Fruit fly (Drosophila melanogaster) whole organism, adult: Measurements from ENCODE around the gene CG14329.

Source experiments
- CG11617 ChIP-seq: fragments of 200-800 bp; sonication (Bioruptor generic); optimal IDR thresholded peaks from 2 replicates; lab custom pipeline; 2017; ENCODE audit warnings: mild to moderate bottlenecking, missing biosample characterization, missing genetic modification reagents, missing genetic modification characterization
- CG12768 ChIP-seq: fragments of 200-800 bp; sonication (Bioruptor generic); optimal IDR thresholded peaks from 2 replicates; lab custom pipeline; 2017; ENCODE audit warnings: missing biosample characterization, missing genetic modification characterization, mild to moderate bottlenecking, moderate library complexity, missing genetic modification reagents
- CG14711 ChIP-seq: fragments of 200-800 bp; sonication (Bioruptor generic); optimal IDR thresholded peaks from 2 replicates; lab custom pipeline; 2018; ENCODE audit warnings: missing biosample characterization, mild to moderate bottlenecking, missing genetic modification characterization, moderate library complexity
- CG1620 ChIP-seq: fragments of 200-800 bp; sonication (Bioruptor generic); optimal IDR thresholded peaks from 2 replicates; lab custom pipeline; 2016; ENCODE audit warnings: missing biosample characterization, missing genetic modification characterization
- CG33017 ChIP-seq: fragments of 200-800 bp; sonication (Bioruptor generic); optimal IDR thresholded peaks from 2 replicates; lab custom pipeline; 2018; ENCODE audit warnings: missing biosample characterization, mild to moderate bottlenecking, missing genetic modification characterization, moderate library complexity
- CG5204 ChIP-seq: fragments of 200-800 bp; sonication (Bioruptor generic); optimal IDR thresholded peaks from 2 replicates; lab custom pipeline; 2016; ENCODE audit warnings: missing biosample characterization, missing genetic modification characterization
- CG7045 ChIP-seq: fragments of 200-800 bp; sonication (Bioruptor generic); optimal IDR thresholded peaks from 2 replicates; lab custom pipeline; 2017; ENCODE audit warnings: missing biosample characterization, mild to moderate bottlenecking, missing genetic modification characterization
- CG7101 ChIP-seq: fragments of 200-800 bp; sonication (Bioruptor generic); optimal IDR thresholded peaks from 2 replicates; lab custom pipeline; 2018; ENCODE audit warnings: missing biosample characterization, mild to moderate bottlenecking, missing genetic modification characterization, moderate library complexity
- Clk ChIP-seq: fragments of 200-800 bp; sonication (Bioruptor generic); optimal IDR thresholded peaks from 2 replicates; lab custom pipeline; 2017; ENCODE audit warnings: missing biosample characterization, missing genetic modification characterization
- Crg-1 ChIP-seq: fragments of 200-800 bp; sonication (Bioruptor generic); optimal IDR thresholded peaks from 2 replicates; lab custom pipeline; 2016; ENCODE audit warnings: missing biosample characterization, missing genetic modification characterization
- Hr96 ChIP-seq: fragments of 200-800 bp; sonication (Bioruptor generic); optimal IDR thresholded peaks from 2 replicates; lab custom pipeline; 2016; ENCODE audit warnings: missing biosample characterization, missing genetic modification characterization
- Mnt ChIP-seq: fragments of 200-800 bp; sonication (Bioruptor generic); optimal IDR thresholded peaks from 2 replicates; lab custom pipeline; 2016; ENCODE audit warnings: missing biosample characterization, mild to moderate bottlenecking, missing genetic modification characterization
- bab1 ChIP-seq: fragments of 200-800 bp; sonication (Bioruptor generic); optimal IDR thresholded peaks from 3 replicates; lab custom pipeline; 2019; ENCODE audit warnings: missing biosample characterization, mild to moderate bottlenecking, missing genetic modification characterization, moderate library complexity
- cic ChIP-seq: fragments of 200-800 bp; sonication (Bioruptor generic); optimal IDR thresholded peaks from 2 replicates; lab custom pipeline; 2017; ENCODE audit warnings: missing biosample characterization, mild to moderate bottlenecking, missing genetic modification characterization, moderate library complexity
- cnc ChIP-seq, 2 experiments: fragments of >200 bp; optimal IDR thresholded peaks; 2 replicates each; lab custom pipeline; 2017
- kay ChIP-seq: fragments of 200-800 bp; sonication (Bioruptor generic); peaks from one replicate; lab custom pipeline; 2016; ENCODE audit warnings: missing biosample characterization, missing genetic modification characterization, borderline replicate concordance
- ovo ChIP-seq: fragments of 200-800 bp; sonication (Bioruptor generic); optimal IDR thresholded peaks from 2 replicates; lab custom pipeline; 2016; ENCODE audit warnings: missing biosample characterization, missing genetic modification characterization
- pad ChIP-seq: fragments of 200-800 bp; sonication (Bioruptor generic); optimal IDR thresholded peaks from 3 replicates; lab custom pipeline; 2017; ENCODE audit warnings: missing biosample characterization, missing genetic modification characterization, mild to moderate bottlenecking, moderate library complexity, missing genetic modification reagents
- tj ChIP-seq: fragments of 200-800 bp; sonication (Bioruptor generic); optimal IDR thresholded peaks from 3 replicates; lab custom pipeline; 2017; ENCODE audit warnings: missing biosample characterization, mild to moderate bottlenecking, missing genetic modification characterization, moderate library complexity
- toe ChIP-seq: fragments of 200-800 bp; sonication (Bioruptor generic); optimal IDR thresholded peaks from 2 replicates; lab custom pipeline; 2016; ENCODE audit warnings: missing biosample characterization, missing genetic modification characterization

Gene CG14329

dm6 chr3R:17609059-17609458, at the start of gene CG14329:
Gene CG14329, plus strand, starts transcription at chr3R:17609359.
- TF ChIP-seq CG5204 (GFP tag; lab: Kevin White, UChicago) (no peak), tj (GFP tag; lab: Kevin White, UChicago) (no peak), CG33017 (no peak), CG11617 (GFP tag; lab: Kevin White, UChicago) (no peak), CG7101 (no peak), ovo (GFP tag; lab: Kevin White, UChicago) (no peak), pad (GFP tag; lab: Kevin White, UChicago) (no peak), Clk (no peak), toe (GFP tag; lab: Kevin White, UChicago) (no peak), Hr96 (GFP tag; lab: Kevin White, UChicago) (no peak), kay (GFP tag; lab: Kevin White, UChicago) (no peak), cic (GFP tag; lab: Kevin White, UChicago) (no peak), Crg-1 (GFP tag; lab: Kevin White, UChicago) (no peak), CG7045 (GFP tag; lab: Kevin White, UChicago) (no peak), CG14711 (tag; lab: Kevin White, UChicago) (no peak), CG1620 (GFP tag; lab: Kevin White, UChicago) (no peak)

DNA sequence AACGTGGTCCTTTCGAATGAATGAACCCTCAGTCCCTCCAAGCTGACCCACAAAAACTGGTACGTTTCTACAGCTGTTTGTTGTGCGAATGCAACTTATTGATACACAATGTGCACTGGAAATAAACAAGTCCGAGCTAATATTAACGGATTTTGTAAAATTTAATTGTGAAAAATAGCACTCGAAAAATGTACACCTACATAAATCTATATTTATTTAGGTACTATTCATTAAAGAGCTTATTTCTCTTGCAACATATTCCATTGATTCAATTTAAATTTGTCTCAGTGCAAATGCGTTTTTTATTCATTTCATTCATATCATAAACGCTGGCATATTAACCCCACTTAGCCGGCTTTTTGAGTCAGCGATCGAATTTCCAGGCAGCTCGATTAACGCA, 48.0 kb upstream of the CG14329 start:
- TF ChIP-seq Hr96 (GFP tag; lab: Kevin White, UChicago), result no peak
- no peak for TF ChIP-seq CG1620 (GFP tag; lab: Kevin White, UChicago)
- no peak for TF ChIP-seq cnc (optimal IDR thresholded peaks at IDR 0.05; lab: Kevin White, UChicago)
- TF ChIP-seq CG33017, result no peak
- TF ChIP-seq Clk, result no peak
- no peak for TF ChIP-seq CG14711 (tag; lab: Kevin White, UChicago)
- no peak for TF ChIP-seq ovo (GFP tag; lab: Kevin White, UChicago)
- TF ChIP-seq cic (GFP tag; lab: Kevin White, UChicago), result no peak
- TF ChIP-seq Crg-1 (GFP tag; lab: Kevin White, UChicago), result no peak
- no peak for TF ChIP-seq pad (GFP tag; lab: Kevin White, UChicago)
- TF ChIP-seq tj (GFP tag; lab: Kevin White, UChicago), result no peak
- no peak for TF ChIP-seq kay (GFP tag; lab: Kevin White, UChicago)
- no peak for TF ChIP-seq Mnt
- no peak for TF ChIP-seq bab1 (GFP tag; lab: Kevin White, UChicago)
- TF ChIP-seq CG12768 (GFP tag; lab: Kevin White, UChicago), result no peak

DNA sequence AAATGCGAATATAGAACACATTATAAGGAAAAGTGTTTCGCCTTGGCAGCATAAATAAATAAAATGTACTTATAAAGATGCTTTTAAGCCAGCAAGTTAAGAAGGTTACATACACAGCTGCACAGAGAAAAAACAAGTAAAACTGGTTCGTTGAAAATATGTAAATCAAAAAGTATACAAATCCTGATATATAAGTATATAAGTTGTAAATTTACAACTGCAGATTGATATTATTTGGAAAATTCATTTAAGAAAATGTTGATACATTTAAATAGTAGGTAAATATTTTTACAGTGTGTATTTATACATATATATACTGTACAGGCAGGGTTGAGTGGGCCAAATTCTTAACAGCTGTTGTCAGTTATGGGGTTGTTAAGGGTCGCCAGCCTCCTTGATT, 44.3 kb upstream of the CG14329 start:
- TF ChIP-seq CG14711 (tag; lab: Kevin White, UChicago), result no peak
- TF ChIP-seq toe (GFP tag; lab: Kevin White, UChicago), result no peak
- no peak for TF ChIP-seq tj (GFP tag; lab: Kevin White, UChicago)
- no peak for TF ChIP-seq CG33017
- no peak for TF ChIP-seq Hr96 (GFP tag; lab: Kevin White, UChicago)
- no peak for TF ChIP-seq ovo (GFP tag; lab: Kevin White, UChicago)
- TF ChIP-seq bab1 (GFP tag; lab: Kevin White, UChicago), result no peak
- TF ChIP-seq CG7101, result no peak
- TF ChIP-seq Crg-1 (GFP tag; lab: Kevin White, UChicago), result no peak
- no peak for TF ChIP-seq cic (GFP tag; lab: Kevin White, UChicago)
- TF ChIP-seq CG5204 (GFP tag; lab: Kevin White, UChicago), result no peak
- no peak for TF ChIP-seq CG7045 (GFP tag; lab: Kevin White, UChicago)
- no peak for TF ChIP-seq CG1620 (GFP tag; lab: Kevin White, UChicago)
- no peak for TF ChIP-seq CG11617 (GFP tag; lab: Kevin White, UChicago)
- no peak for TF ChIP-seq CG12768 (GFP tag; lab: Kevin White, UChicago)
- no peak for TF ChIP-seq cnc (optimal IDR thresholded peaks at IDR 0.05; lab: Kevin White, UChicago)
- TF ChIP-seq kay (GFP tag; lab: Kevin White, UChicago), result no peak
- no peak for TF ChIP-seq Mnt

DNA sequence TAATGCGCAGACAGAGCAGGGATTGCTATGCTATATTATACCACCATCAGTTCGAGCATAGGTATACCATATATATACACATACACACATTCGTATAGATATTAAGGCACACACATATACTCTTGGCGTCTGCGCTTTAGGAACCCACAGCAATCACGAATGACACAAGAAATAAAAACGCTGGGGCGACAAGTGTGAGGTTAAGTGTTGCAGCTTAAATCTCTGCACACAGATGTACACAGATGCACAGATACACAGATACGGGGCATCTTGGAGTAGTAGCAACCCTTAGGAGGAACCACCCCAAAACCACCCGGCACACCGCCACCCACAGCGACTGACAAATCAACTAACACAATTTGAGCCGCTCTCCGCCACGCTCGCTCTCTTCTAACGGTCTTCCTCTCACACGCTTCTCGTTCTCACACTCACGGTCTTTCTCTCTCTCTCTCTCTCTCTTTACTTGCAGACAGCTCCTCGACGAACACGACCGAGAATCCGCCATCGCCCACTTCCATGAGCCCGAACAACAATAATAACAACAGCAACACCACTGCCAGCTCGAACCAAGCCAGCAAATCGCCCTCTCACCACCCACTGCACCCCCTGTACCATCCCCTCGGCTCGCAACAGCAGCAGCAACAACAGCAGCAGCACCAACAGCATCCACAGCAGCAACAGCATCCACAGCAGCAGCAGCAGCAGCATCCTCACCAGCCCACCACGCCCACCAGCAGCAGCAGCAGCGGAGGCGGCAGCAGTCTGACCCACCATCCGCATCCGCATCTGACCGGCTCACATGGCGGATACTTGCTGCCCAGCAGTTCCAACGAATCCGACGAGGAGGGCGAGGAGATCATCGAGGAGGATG, 42.3 kb upstream of the CG14329 start:
- TF ChIP-seq bab1 (GFP tag; lab: Kevin White, UChicago) (no peak), pad (GFP tag; lab: Kevin White, UChicago) (peak; percentile 0), Crg-1 (GFP tag; lab: Kevin White, UChicago) (no peak), Hr96 (GFP tag; lab: Kevin White, UChicago) (no peak)

DNA sequence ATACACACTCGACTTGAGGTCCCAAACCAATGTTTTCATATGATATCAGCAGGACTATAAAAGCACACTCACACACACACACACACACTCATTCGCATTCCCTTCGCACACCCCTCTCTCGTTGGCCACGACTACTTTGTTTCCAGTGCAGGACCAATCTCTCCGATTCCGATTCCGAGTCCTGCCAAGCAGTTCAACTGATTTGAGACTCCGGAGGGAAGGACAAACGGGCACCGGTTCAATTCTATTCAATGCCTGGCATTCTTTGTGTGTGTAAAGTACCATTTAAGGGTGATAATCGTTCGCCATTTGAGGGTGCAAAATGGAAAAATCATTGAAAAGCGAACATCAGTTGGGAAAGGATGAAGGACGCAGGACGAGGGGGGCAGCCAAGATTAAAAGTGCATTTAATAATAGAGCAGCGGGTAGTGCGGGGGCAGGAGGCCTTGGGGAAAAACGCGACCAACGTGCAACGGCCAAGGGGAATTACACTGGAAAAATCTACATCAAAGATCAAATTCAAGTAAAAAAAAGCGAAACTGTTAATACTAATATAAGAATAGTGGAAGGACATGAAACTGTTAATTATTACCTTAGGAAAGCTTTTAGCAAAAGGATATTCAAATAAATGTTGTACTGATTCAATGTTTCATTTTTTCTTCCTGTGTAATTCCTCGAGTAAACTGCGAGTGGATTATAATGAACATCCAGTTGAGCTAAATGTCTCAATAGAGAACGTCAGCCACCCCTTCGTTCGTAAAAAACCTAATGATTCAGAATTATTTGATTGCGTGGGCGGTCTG, 25.3 kb upstream of the CG14329 start:
- TF ChIP-seq CG11617 (GFP tag; lab: Kevin White, UChicago) (no peak), bab1 (GFP tag; lab: Kevin White, UChicago) (no peak), cic (GFP tag; lab: Kevin White, UChicago) (no peak), tj (GFP tag; lab: Kevin White, UChicago) (no peak), Mnt (no peak), toe (GFP tag; lab: Kevin White, UChicago) (no peak), cnc (optimal IDR thresholded peaks at IDR 0.05; lab: Kevin White, UChicago) (no peak), Clk (no peak), ovo (GFP tag; lab: Kevin White, UChicago) (no peak), pad (GFP tag; lab: Kevin White, UChicago) (no peak), Crg-1 (GFP tag; lab: Kevin White, UChicago) (no peak), CG1620 (GFP tag; lab: Kevin White, UChicago) (no peak), CG7101 (no peak)
